Fruit fly (Drosophila melanogaster) whole organism, wandering third instar larva: ENCODE data around the gene bru3.

Source experiments
- Abd-B ChIP-seq: fragments of >200 bp; optimal IDR thresholded peaks from 2 replicates; lab custom pipeline; 2017; ENCODE audit warnings: missing biosample characterization, missing genetic modification characterization
- CG32264 ChIP-seq: fragments of 200-800 bp; sonication (Bioruptor generic); optimal IDR thresholded peaks from 2 replicates; lab custom pipeline; 2016; ENCODE audit warnings: missing biosample characterization, missing genetic modification characterization
- CG9705 ChIP-seq: fragments of 200-800 bp; sonication (Bioruptor generic); optimal IDR thresholded peaks from 2 replicates; lab custom pipeline; 2018; ENCODE audit warnings: missing biosample characterization, mild to moderate bottlenecking, missing genetic modification characterization
- CrebA ChIP-seq: fragments of 200-800 bp; sonication (Bioruptor generic); optimal IDR thresholded peaks from 2 replicates; lab custom pipeline; 2016; ENCODE audit warnings: missing biosample characterization, mild to moderate bottlenecking, missing genetic modification characterization, borderline replicate concordance
- Dfd ChIP-seq: fragments of >200 bp; optimal IDR thresholded peaks from 2 replicates; lab custom pipeline; 2017; ENCODE audit warnings: missing biosample characterization, missing genetic modification characterization
- Dif ChIP-seq: fragments of 200-275, 200-300 bp; sonication (Bioruptor generic); optimal IDR thresholded peaks from 2 replicates; lab custom pipeline; 2018; ENCODE audit warnings: missing biosample characterization, missing genetic modification characterization; ENCODE audit not compliant: partially characterized antibody
- GATAd ChIP-seq: sonication (Bioruptor generic); optimal IDR thresholded peaks from 2 replicates; lab custom pipeline; 2016; ENCODE audit warnings: missing biosample characterization, missing genetic modification characterization
- HLH106 ChIP-seq: fragments of 200-800 bp; optimal IDR thresholded peaks from 3 replicates; lab custom pipeline; 2019; ENCODE audit warnings: missing biosample characterization, mild to moderate bottlenecking, missing genetic modification characterization, moderate library complexity
- Hnf4 ChIP-seq: fragments of 200-800 bp; sonication (Bioruptor generic); optimal IDR thresholded peaks from 2 replicates; lab custom pipeline; 2016; ENCODE audit warnings: missing biosample characterization, mild to moderate bottlenecking, missing genetic modification characterization
- Hr78 ChIP-seq: fragments of >200 bp; optimal IDR thresholded peaks from 2 replicates; lab custom pipeline; 2017; ENCODE audit warnings: missing biosample characterization, missing genetic modification characterization
- Hr83 ChIP-seq: fragments of 200-300 bp; sonication (Bioruptor generic); optimal IDR thresholded peaks from 2 replicates; lab custom pipeline; 2016; ENCODE audit warnings: missing biosample characterization, mild to moderate bottlenecking, missing genetic modification characterization, moderate library complexity; ENCODE audit not compliant: poor library complexity, severe bottlenecking
- Jra ChIP-seq: sonication (Bioruptor generic); optimal IDR thresholded peaks from 2 replicates; lab custom pipeline; 2016; ENCODE audit warnings: missing biosample characterization, missing genetic modification characterization
- Mio ChIP-seq: sonication (Bioruptor generic); optimal IDR thresholded peaks from 2 replicates; lab custom pipeline; 2016; ENCODE audit warnings: missing biosample characterization, missing genetic modification characterization
- Myc ChIP-seq: fragments of >200 bp; optimal IDR thresholded peaks from 2 replicates; lab custom pipeline; 2017
- N ChIP-seq: fragments of >200 bp; optimal IDR thresholded peaks from 2 replicates; lab custom pipeline; 2018; ENCODE audit warnings: missing biosample characterization, missing external identifiers, missing genetic modification characterization
- OdsH ChIP-seq: fragments of 200-800 bp; sonication (Bioruptor generic); optimal IDR thresholded peaks from 2 replicates; lab custom pipeline; 2016; ENCODE audit warnings: missing biosample characterization, mild to moderate bottlenecking, missing genetic modification characterization
- Rel ChIP-seq, 2 experiments: fragments of 200-800 bp; sonication (Bioruptor generic) in 1 of 2; optimal IDR thresholded peaks; 2 replicates in 1 of 2; 3 replicates in 1 of 2; lab custom pipeline; 2016 to 2019; ENCODE audit warnings: mild to moderate bottlenecking in 2 of 2, missing biosample characterization in 2 of 2, missing genetic modification characterization in 2 of 2, moderate library complexity in 1 of 2
- Sp1 ChIP-seq: fragments of 200-800 bp; sonication (Bioruptor generic); optimal IDR thresholded peaks from 3 replicates; lab custom pipeline; 2019; ENCODE audit warnings: missing biosample characterization, mild to moderate bottlenecking, missing genetic modification characterization, moderate library complexity
- Vsx2 ChIP-seq: fragments of 200-300, 225-300 bp; sonication (Bioruptor generic); optimal IDR thresholded peaks from 2 replicates; lab custom pipeline; 2018; ENCODE audit warnings: missing biosample characterization, missing genetic modification characterization; ENCODE audit not compliant: partially characterized antibody
- br ChIP-seq: fragments of 200-800 bp; sonication (Bioruptor generic); optimal IDR thresholded peaks from 2 replicates; lab custom pipeline; 2016; ENCODE audit warnings: missing biosample characterization, missing genetic modification characterization
- brk ChIP-seq: fragments of 200-800 bp; sonication (Bioruptor generic); optimal IDR thresholded peaks from 2 replicates; lab custom pipeline; 2016; ENCODE audit warnings: missing biosample characterization, mild to moderate bottlenecking, missing genetic modification characterization
- dl ChIP-seq, 2 experiments: fragments of 175-275, 200-275 bp in 1 of 2; fragments of 200-275 bp in 1 of 2; sonication (Bioruptor generic); optimal IDR thresholded peaks; lab custom pipeline; 2018; ENCODE audit warnings: mild to moderate bottlenecking in 2 of 2, missing biosample characterization in 2 of 2, missing genetic modification characterization in 2 of 2, moderate library complexity in 2 of 2; ENCODE audit not compliant: partially characterized antibody in 2 of 2, insufficient read depth in 1 of 2
- dmrt93B ChIP-seq: fragments of 200-800 bp; sonication (Bioruptor generic); optimal IDR thresholded peaks from 2 replicates; lab custom pipeline; 2018; ENCODE audit warnings: missing biosample characterization, mild to moderate bottlenecking, missing genetic modification characterization
- dsf ChIP-seq: sonication (Bioruptor generic); optimal IDR thresholded peaks from 2 replicates; lab custom pipeline; 2016; ENCODE audit warnings: missing biosample characterization, missing genetic modification characterization, borderline replicate concordance
- ey ChIP-seq: fragments of 200-800 bp; sonication (Bioruptor generic); optimal IDR thresholded peaks from 2 replicates; lab custom pipeline; 2016; ENCODE audit warnings: missing biosample characterization, missing genetic modification characterization
- foxo ChIP-seq, 2 experiments: fragments of 200-800 bp; sonication (Bioruptor generic); optimal IDR thresholded peaks; 2 replicates in 1 of 2; 3 replicates in 1 of 2; lab custom pipeline; 2016 to 2017; ENCODE audit warnings: missing biosample characterization in 2 of 2, missing genetic modification characterization in 2 of 2
- fru ChIP-seq: fragments of 200-800 bp; sonication (Bioruptor generic); optimal IDR thresholded peaks from 3 replicates; lab custom pipeline; 2016; ENCODE audit warnings: missing biosample characterization, mild to moderate bottlenecking, missing genetic modification characterization
- h ChIP-seq: fragments of 200-800 bp; sonication (Bioruptor generic); optimal IDR thresholded peaks from 3 replicates; lab custom pipeline; 2016; ENCODE audit warnings: missing biosample characterization, mild to moderate bottlenecking, missing genetic modification characterization
- jim ChIP-seq: fragments of 175-275, 200-325 bp; sonication (Bioruptor generic); optimal IDR thresholded peaks from 2 replicates; lab custom pipeline; 2016; ENCODE audit warnings: missing biosample characterization, mild to moderate bottlenecking, missing genetic modification characterization
- lola ChIP-seq: fragments of >200 bp; optimal IDR thresholded peaks from 2 replicates; lab custom pipeline; 2017; ENCODE audit warnings: missing biosample characterization, missing genetic modification characterization
- pan ChIP-seq: fragments of >200 bp; optimal IDR thresholded peaks from 2 replicates; lab custom pipeline; 2017
- psq ChIP-seq: fragments of 200-800 bp; sonication (Bioruptor generic); optimal IDR thresholded peaks from 3 replicates; lab custom pipeline; 2017; ENCODE audit warnings: missing biosample characterization, mild to moderate bottlenecking, missing genetic modification characterization, moderate library complexity
- rgr ChIP-seq: fragments of 200-800 bp; sonication (Bioruptor generic); optimal IDR thresholded peaks from 3 replicates; lab custom pipeline; 2016; ENCODE audit warnings: missing biosample characterization, mild to moderate bottlenecking, missing genetic modification characterization
- sage ChIP-seq: fragments of 200-800 bp; sonication (Bioruptor generic); optimal IDR thresholded peaks from 2 replicates; lab custom pipeline; 2016; ENCODE audit warnings: missing biosample characterization, mild to moderate bottlenecking, missing genetic modification characterization
- sv ChIP-seq: fragments of 200-800 bp; sonication (Bioruptor generic); optimal IDR thresholded peaks from 3 replicates; lab custom pipeline; 2016; ENCODE audit warnings: missing biosample characterization, missing genetic modification characterization
- tai ChIP-seq: sonication (Bioruptor generic); optimal IDR thresholded peaks from 2 replicates; lab custom pipeline; 2016; ENCODE audit warnings: missing biosample characterization, missing genetic modification characterization
- usp ChIP-seq: fragments of >200 bp; optimal IDR thresholded peaks from 2 replicates; lab custom pipeline; 2017; ENCODE audit warnings: missing biosample characterization, missing genetic modification characterization
- woc ChIP-seq: sonication (Bioruptor generic); optimal IDR thresholded peaks from 2 replicates; lab custom pipeline; 2016; ENCODE audit warnings: missing biosample characterization, mild to moderate bottlenecking, missing genetic modification characterization

The bru3 gene

dm6 chr3L:13513112-13513538 is 290.1 kb downstream of the bru3 start, which contains the start of the genes Vps36 and Liprin-beta:
TSS of gene Vps36 (minus strand) at chr3L:13513112.
TSS of gene Liprin-beta (plus strand) at chr3L:13513254.
- TF ChIP-seq usp (GFP tag; lab: Kevin White, UChicago) (no peak), Vsx2 (GFP tag; lab: Kevin White, UChicago) (no peak), h (peak; percentile 91), Jra (GFP tag; lab: Kevin White, UChicago) (no peak), rgr (peak; percentile 92), Sp1 (GFP tag; lab: Kevin White, UChicago) (no peak), pan (lab: Kevin White, UChicago) (no peak), Hr83 (GFP tag; lab: Kevin White, UChicago) (peak; percentile 13), Hr78 (GFP tag; lab: Kevin White, UChicago) (no peak), Rel (GFP tag; optimal IDR thresholded peaks at IDR 0.05; lab: Kevin White, UChicago) (no peak), Rel (tag; optimal IDR thresholded peaks at IDR 0.05; lab: Kevin White, UChicago) (no peak), CrebA (GFP tag; lab: Kevin White, UChicago) (no peak), CG32264 (peak; percentile 58), dmrt93B (GFP tag; lab: Kevin White, UChicago) (peak; percentile 71), fru (GFP tag; lab: Kevin White, UChicago) (no peak), woc (GFP tag; lab: Kevin White, UChicago) (no peak), jim (GFP tag; lab: Kevin White, UChicago) (peak; percentile 59), psq (GFP tag; lab: Kevin White, UChicago) (peak; percentile 79), N (GFP tag; lab: Kevin White, UChicago) (no peak), Mio (GFP tag; lab: Kevin White, UChicago) (no peak), ey (GFP tag; lab: Kevin White, UChicago) (peak; percentile 91), CG9705 (peak; percentile 76), Dfd (GFP tag; lab: Kevin White, UChicago) (no peak), Myc (lab: Kevin White, UChicago) (no peak), Dif (GFP tag; lab: Kevin White, UChicago) (no peak), dsf (no peak), Hnf4 (no peak), lola (no peak), sage (GFP tag; lab: Kevin White, UChicago) (no peak), OdsH (peak; percentile 84), Abd-B (no peak), br (GFP tag; lab: Kevin White, UChicago) (peak; percentile 88), foxo (GFP tag; optimal IDR thresholded peaks at IDR 0.05; lab: Kevin White, UChicago) (peak in 1 of 2 experiments; percentile 93), tai (GFP tag; lab: Kevin White, UChicago) (no peak), sv (GFP tag; lab: Kevin White, UChicago) (peak; percentile 77), brk (no peak), GATAd (GFP tag; lab: Kevin White, UChicago) (peak; percentile 66), dl (GFP tag; optimal IDR thresholded peaks at IDR 0.05; lab: Kevin White, UChicago; ENCODE audit: insufficient read depth in 1 of 2, partially characterized antibody in 2 of 2) (no peak), HLH106 (tag; lab: Kevin White, UChicago) (peak; percentile 90)

dm6 chr3L:13503631-13504030 is 299.6 kb downstream of the bru3 start:
- no peak for TF ChIP-seq HLH106 (tag; lab: Kevin White, UChicago)
- TF ChIP-seq sage (GFP tag; lab: Kevin White, UChicago), result no peak
- no peak for TF ChIP-seq CG9705
- no peak for TF ChIP-seq woc (GFP tag; lab: Kevin White, UChicago)
- no peak for TF ChIP-seq pan (lab: Kevin White, UChicago)
- TF ChIP-seq GATAd (GFP tag; lab: Kevin White, UChicago), result no peak
- no peak for TF ChIP-seq sv (GFP tag; lab: Kevin White, UChicago)
- TF ChIP-seq brk, result no peak
- no peak for TF ChIP-seq Hr83 (GFP tag; lab: Kevin White, UChicago)
- no peak for TF ChIP-seq usp (GFP tag; lab: Kevin White, UChicago)
- no peak for TF ChIP-seq OdsH
- TF ChIP-seq fru (GFP tag; lab: Kevin White, UChicago), result no peak
- no peak for TF ChIP-seq Rel (GFP tag; optimal IDR thresholded peaks at IDR 0.05; lab: Kevin White, UChicago)
- TF ChIP-seq Rel (tag; optimal IDR thresholded peaks at IDR 0.05; lab: Kevin White, UChicago), result no peak
- TF ChIP-seq Myc (lab: Kevin White, UChicago), result no peak
- TF ChIP-seq Hnf4, result no peak
- no peak for TF ChIP-seq rgr
- TF ChIP-seq lola, result no peak
- no peak for TF ChIP-seq Dif (GFP tag; lab: Kevin White, UChicago)
- no peak for TF ChIP-seq br (GFP tag; lab: Kevin White, UChicago)
- no peak for TF ChIP-seq Mio (GFP tag; lab: Kevin White, UChicago)
